Worm (Caenorhabditis elegans): ENCODE results near the gene C50B6.7.

DNA sequence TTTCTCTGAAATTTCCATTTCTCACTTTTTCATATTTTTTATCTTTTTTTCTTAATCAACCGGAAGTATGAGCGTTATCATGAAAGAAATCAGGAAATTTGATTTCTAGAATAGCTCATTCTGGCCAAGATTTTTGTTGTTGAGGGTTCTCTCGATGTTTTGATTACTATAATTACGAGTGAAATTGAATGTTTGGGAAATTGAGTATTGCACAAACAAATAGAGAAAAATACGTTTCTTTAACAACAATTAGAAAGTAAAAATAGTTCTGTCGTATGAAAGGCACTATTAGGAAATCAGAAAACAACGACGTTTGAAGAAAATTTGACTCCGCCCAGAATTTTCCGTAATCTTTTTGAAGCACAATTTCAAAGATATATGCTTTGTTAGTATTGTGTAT, 25.4 kb downstream of the C50B6.7 start:
- TF ChIP-seq ref-1 (GFP tag; conservative IDR thresholded peaks at IDR 0.05), result no peak
- TF ChIP-seq ztf-29 (GFP tag; IDR thresholded peaks at IDR 0.05), result no peak
- no peak for TF ChIP-seq flt-1 (GFP tag; IDR thresholded peaks at IDR 0.05)
- no peak for TF ChIP-seq klf-2 (GFP tag; conservative IDR thresholded peaks at IDR 0.05)
- no peak for TF ChIP-seq ztf-23 (GFP tag; IDR thresholded peaks at IDR 0.05)
- TF ChIP-seq T22C8.4 (GFP tag; IDR thresholded peaks at IDR 0.05), result no peak
- no peak for TF ChIP-seq tab-1 (GFP tag; IDR thresholded peaks at IDR 0.05)

Measured in whole organism, midembryonic.